Fruit fly (Drosophila melanogaster): ENCODE measurements around the gene Pdk1.
A peak's percentile ranks its signal among the peaks of the same experiment; 100 is the strongest.

Gene Pdk1

DNA sequence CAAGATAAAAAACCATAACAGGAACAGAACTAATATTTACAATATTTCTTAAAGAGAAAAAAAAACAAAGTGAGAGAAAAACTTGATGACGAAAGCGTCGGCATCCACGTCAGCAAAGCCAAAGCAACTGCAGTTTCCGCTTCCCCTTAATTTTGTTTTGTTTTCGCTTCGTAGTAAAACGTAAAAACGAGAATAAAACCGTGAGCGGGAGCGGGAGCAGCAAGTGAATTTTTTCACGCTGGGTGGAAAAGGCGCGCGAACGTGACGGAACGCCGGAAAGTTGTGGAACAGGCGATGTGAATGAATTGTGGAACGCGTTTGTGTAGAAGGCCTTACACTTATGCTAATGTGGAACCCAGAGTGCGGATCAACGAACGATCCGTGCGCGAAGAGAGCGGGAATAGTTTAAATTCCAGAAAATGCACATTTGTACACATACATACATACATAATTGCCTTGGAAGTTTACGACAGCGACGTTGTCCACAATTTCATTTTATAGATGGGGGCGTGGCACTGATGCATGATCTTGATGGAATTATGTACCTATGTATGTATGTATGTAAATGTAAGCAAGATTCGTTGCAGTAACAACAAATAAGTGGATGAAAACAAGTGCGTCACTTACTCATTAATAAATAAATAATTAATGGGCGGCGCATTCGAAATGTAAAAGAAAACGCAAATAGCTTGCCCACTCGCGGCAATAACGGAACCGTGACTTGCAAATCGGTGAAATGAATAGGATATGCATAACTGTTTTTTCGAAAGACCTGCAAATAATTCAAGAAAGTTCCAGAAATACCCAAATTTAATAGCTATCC, 744 bp upstream of the Pdk1 start (continued):
- TF ChIP-seq CG11456 (GFP tag; IDR thresholded peaks at IDR 0.05) (no peak), CG10654 (GFP tag; optimal IDR thresholded peaks at IDR 0.05) (no peak), CG15269 (tag; optimal IDR thresholded peaks at IDR 0.05) (no peak), tna (GFP tag; IDR thresholded peaks at IDR 0.05; ENCODE audit: partially characterized antibody) (no peak), hkb (optimal IDR thresholded peaks at IDR 0.05) (no peak), hkb (GFP tag; IDR thresholded peaks at IDR 0.05) (peak; percentile 48), CG4707 (GFP tag; optimal IDR thresholded peaks at IDR 0.05) (no peak), dmrt99B (tag; optimal IDR thresholded peaks at IDR 0.05) (no peak), MTF-1 (GFP tag; optimal IDR thresholded peaks at IDR 0.05; ENCODE audit: borderline replicate concordance) (no peak), CG9727 (GFP tag; optimal IDR thresholded peaks at IDR 0.05) (peak; percentile 5), CG9876 (GFP tag; optimal IDR thresholded peaks at IDR 0.05) (no peak), sug (tag; optimal IDR thresholded peaks at IDR 0.05) (no peak), chinmo (GFP tag; IDR thresholded peaks at IDR 0.05; ENCODE audit: partially characterized antibody) (peak; percentile 93), az2 (GFP tag; optimal IDR thresholded peaks at IDR 0.05) (no peak), en (GFP tag; optimal IDR thresholded peaks at IDR 0.05) (no peak), Side (GFP tag; optimal IDR thresholded peaks at IDR 0.05) (no peak), YL-1 (GFP tag; optimal IDR thresholded peaks at IDR 0.05) (no peak), CG14965 (GFP tag; optimal IDR thresholded peaks at IDR 0.05; ENCODE audit: borderline replicate concordance) (no peak), zen2 (GFP tag; IDR thresholded peaks at IDR 0.05; ENCODE audit: partially characterized antibody) (peak; percentile 31; the same call in 1 of the 3 replicates)

DNA sequence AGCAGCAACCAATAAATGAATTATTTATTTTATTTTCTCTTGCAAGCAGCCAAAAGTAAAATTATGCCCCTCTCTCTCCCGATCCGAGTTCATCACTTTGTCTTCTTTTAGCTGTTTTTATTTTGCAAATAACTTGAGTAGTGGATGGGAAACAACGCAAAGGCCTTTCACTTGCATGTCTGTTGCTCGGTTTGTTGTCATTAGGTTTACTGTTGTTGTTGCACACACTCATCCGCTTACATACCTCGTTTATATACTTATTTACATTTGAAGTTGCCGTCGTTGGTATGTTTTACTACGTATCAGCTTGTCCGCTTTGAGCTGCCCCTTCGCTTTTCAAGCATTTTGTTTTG, 1.5 kb downstream of the Pdk1 start:
- 0 out of 3 replicates have a peak, but pooled peaks have one; percentile 17 for TF ChIP-seq ci (GFP tag; IDR thresholded peaks at IDR 0.05)
- no peak for TF ChIP-seq so (GFP tag; IDR thresholded peaks at IDR 0.05)
- peak; percentile 88 for TF ChIP-seq CG4360 (GFP tag; IDR thresholded peaks at IDR 0.05)
- TF ChIP-seq eve (GFP tag; optimal IDR thresholded peaks at IDR 0.05) = peak in 1 of 2 experiments; percentile 83
- peak; percentile 42 for TF ChIP-seq Blimp-1 (GFP tag; optimal IDR thresholded peaks at IDR 0.05)
- TF ChIP-seq gem (tag; optimal IDR thresholded peaks at IDR 0.05) = no peak
- no peak for TF ChIP-seq aop (GFP tag; IDR thresholded peaks at IDR 0.05)
- peak in 1 of 3 experiments; percentile 36 for TF ChIP-seq Stat92E (GFP tag; optimal IDR thresholded peaks at IDR 0.05)
- peak; percentile 29 for TF ChIP-seq Ets65A (GFP tag)

dm6 chr3L:131151-131997, 2.1 kb downstream of the Pdk1 start:
- TF ChIP-seq p53 (GFP tag; optimal IDR thresholded peaks at IDR 0.05) (peak; percentile 12), Spps (tag; optimal IDR thresholded peaks at IDR 0.05) (no peak), z (GFP tag; IDR thresholded peaks at IDR 0.05) (no peak), CG12071 (GFP tag; optimal IDR thresholded peaks at IDR 0.05) (peak; percentile 53), CG7786 (GFP tag; optimal IDR thresholded peaks at IDR 0.05) (no peak), CG43689 (GFP tag; IDR thresholded peaks at IDR 0.05) (no peak), CG8388 (GFP tag; optimal IDR thresholded peaks at IDR 0.05) (no peak), CG17912 (GFP tag; optimal IDR thresholded peaks at IDR 0.05) (peak; percentile 20), CG2712 (tag; optimal IDR thresholded peaks at IDR 0.05) (peak; percentile 8), ftz-f1 (GFP tag; optimal IDR thresholded peaks at IDR 0.05) (peak; percentile 94), CG12659 (GFP tag; optimal IDR thresholded peaks at IDR 0.05) (no peak), HmgD (GFP tag; optimal IDR thresholded peaks at IDR 0.05) (peak; percentile 35), Nf-YA (GFP tag; IDR thresholded peaks at IDR 0.05) (0 out of 2 replicates have a peak, but pooled peaks have one; percentile 14), CG10543 (GFP tag; optimal IDR thresholded peaks at IDR 0.05) (peak; percentile 91), CG6791 (GFP tag; IDR thresholded peaks at IDR 0.05; ENCODE audit: partially characterized antibody) (peak; percentile 32; the same call in 1 of the 3 replicates), CG10321 (GFP tag; IDR thresholded peaks at IDR 0.05) (peak; percentile 86), CG30403 (GFP tag; optimal IDR thresholded peaks at IDR 0.05) (no peak), amos (GFP tag; IDR thresholded peaks at IDR 0.05; ENCODE audit: partially characterized antibody) (peak; percentile 34; the same call in 1 of the 2 replicates)

All from whole organism, embryonic.